Worm (Caenorhabditis elegans): ENCODE results near the gene dop-6.

dop-6 gene

DNA sequence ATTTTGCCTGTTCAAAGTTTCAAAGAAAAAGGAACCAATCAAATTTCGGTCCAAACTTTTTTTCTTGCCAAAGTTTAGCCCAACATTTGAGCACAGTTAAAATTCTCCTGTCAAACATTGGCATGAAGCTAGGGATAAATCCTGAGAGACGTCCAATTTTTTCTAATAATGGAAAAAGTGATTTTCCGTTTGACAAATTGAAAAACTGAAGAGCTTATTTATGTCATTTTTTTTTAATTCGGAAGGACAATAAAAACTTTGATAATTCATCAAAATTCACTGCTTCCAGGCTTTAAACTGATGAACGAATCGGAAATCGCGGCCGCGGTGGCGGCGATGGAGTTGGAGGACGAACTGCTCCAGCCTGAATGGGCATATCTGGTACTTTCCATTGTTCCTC lies at the start of gene dop-6:
dop-6 (plus strand) TSS at position 301 of the 400 bp plus-strand sequence.
- TF ChIP-seq elt-1 (tag; optimal IDR thresholded peaks at IDR 0.05; ENCODE audit: borderline replicate concordance, insufficient read depth) (no peak), unc-120 (tag; optimal IDR thresholded peaks at IDR 0.05; ENCODE audit: poor library complexity, severe bottlenecking) (no peak), blmp-1 (tag; optimal IDR thresholded peaks at IDR 0.05) (no peak), mep-1 (tag; optimal IDR thresholded peaks at IDR 0.05) (no peak), ceh-39 (tag; optimal IDR thresholded peaks at IDR 0.05) (no peak), mls-2 (tag; optimal IDR thresholded peaks at IDR 0.05) (no peak), ces-1 (GFP tag; optimal IDR thresholded peaks at IDR 0.05) (no peak), nhr-237 (tag; optimal IDR thresholded peaks at IDR 0.05) (no peak)

DNA sequence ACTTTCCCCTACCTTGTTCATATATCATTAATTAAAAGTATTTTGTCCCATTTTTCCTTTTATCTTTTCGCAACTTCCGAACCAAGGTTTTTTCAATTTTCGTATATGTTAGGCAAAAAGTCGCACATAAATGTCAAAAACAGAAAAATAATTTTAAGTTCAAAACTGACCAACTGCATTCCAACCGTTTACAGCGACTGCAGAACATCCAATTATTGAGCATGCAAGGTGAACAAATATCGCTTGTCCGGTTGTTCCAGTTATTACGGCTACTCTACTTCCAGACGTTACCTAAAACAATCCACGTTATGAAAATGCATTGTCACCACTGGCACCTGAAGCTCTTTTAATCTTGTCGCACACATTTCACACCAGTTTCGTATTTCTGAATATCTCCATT lies 47.0 kb upstream of the dop-6 start, which contains the start of gene C52B9.10:
C52B9.10 (plus strand) TSS at position 301 of the 400 bp plus-strand sequence.
- no peak for TF ChIP-seq snpc-4 (tag; optimal IDR thresholded peaks at IDR 0.05)
- TF ChIP-seq drap-1 (GFP tag; optimal IDR thresholded peaks at IDR 0.05) = no peak
- no peak for TF ChIP-seq nhr-76 (tag; optimal IDR thresholded peaks at IDR 0.05)
- TF ChIP-seq mls-2 (tag; optimal IDR thresholded peaks at IDR 0.05) = no peak
- no peak for TF ChIP-seq mab-5 (tag; optimal IDR thresholded peaks at IDR 0.05)
- TF ChIP-seq nhr-28 (tag; optimal IDR thresholded peaks at IDR 0.05) = no peak
- no peak for TF ChIP-seq unc-120 (tag; optimal IDR thresholded peaks at IDR 0.05; ENCODE audit: poor library complexity, severe bottlenecking)

DNA sequence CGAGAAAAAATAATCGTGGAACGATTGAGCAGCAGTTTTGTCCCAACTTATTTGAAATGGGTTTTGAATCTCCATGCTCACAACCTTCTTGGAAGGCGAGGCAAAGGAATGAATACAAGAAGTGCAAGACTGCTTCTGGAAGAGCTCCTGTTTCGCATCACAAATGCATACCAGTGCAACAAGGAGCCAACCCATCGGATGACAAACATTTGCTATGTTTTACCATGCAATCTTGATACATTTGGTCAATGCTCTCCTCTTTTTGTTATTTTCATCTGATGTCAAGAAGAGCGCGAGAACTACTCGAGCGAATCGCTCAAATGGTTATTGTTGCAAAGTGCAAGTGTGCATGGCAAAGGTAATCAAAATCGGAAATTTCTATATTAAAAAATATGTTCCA lies 46.5 kb upstream of the dop-6 start, which contains the start of gene mec-18:
mec-18 (minus strand) TSS at position 101 of the 400 bp plus-strand sequence.
- TF ChIP-seq sem-2 (GFP tag; optimal IDR thresholded peaks at IDR 0.05) = no peak
- TF ChIP-seq flh-1 (GFP tag; optimal IDR thresholded peaks at IDR 0.05) = no peak
- TF ChIP-seq snpc-4 (tag; optimal IDR thresholded peaks at IDR 0.05) = no peak
- no peak for TF ChIP-seq blmp-1 (tag; optimal IDR thresholded peaks at IDR 0.05)
- no peak for TF ChIP-seq lin-32 (GFP tag; optimal IDR thresholded peaks at IDR 0.05)
- TF ChIP-seq elt-3 (tag; optimal IDR thresholded peaks at IDR 0.05) = no peak
- no peak for TF ChIP-seq M03D4.4 (tag; optimal IDR thresholded peaks at IDR 0.05)
- TF ChIP-seq nhr-76 (tag; optimal IDR thresholded peaks at IDR 0.05) = no peak
- TF ChIP-seq lsy-2 (tag; optimal IDR thresholded peaks at IDR 0.05) = no peak
- no peak for TF ChIP-seq bed-3 (GFP tag; optimal IDR thresholded peaks at IDR 0.05)
- no peak for TF ChIP-seq ceh-43 (GFP tag; optimal IDR thresholded peaks at IDR 0.05)

DNA sequence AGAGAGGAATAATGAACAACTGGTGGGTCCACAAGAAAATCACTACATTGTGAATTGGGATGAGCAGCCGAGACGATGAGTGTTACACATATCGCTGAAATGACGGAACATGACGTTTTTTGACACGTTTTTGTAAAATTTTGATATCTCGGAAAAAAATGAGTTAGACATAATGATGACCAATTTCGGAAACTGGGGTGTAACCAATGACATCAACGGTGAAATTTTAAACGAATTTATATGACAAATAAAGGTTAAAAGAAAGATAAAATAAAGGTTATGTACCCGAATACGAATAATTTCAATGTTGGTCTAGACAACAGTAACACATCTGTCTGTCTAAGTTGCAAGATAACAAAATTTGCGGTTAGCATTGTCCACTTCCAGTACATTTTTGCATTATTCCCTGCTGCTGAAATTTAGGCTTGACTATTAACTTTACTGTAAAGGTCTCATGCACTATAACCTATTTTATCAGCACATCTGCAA lies 41.3 kb upstream of the dop-6 start, which contains the start of the genes twk-28 and ets-9:
twk-28 (minus strand) TSS at position 51 of the 489 bp plus-strand sequence.
ets-9 (plus strand) TSS at position 410 of the 489 bp plus-strand sequence.
- TF ChIP-seq hlh-1 (tag; optimal IDR thresholded peaks at IDR 0.05) (peak; percentile 88), blmp-1 (tag; optimal IDR thresholded peaks at IDR 0.05) (no peak), unc-120 (tag; optimal IDR thresholded peaks at IDR 0.05; ENCODE audit: poor library complexity, severe bottlenecking) (peak; percentile 47), pha-4 (tag; optimal IDR thresholded peaks at IDR 0.05) (no peak), unc-62 (GFP tag; optimal IDR thresholded peaks at IDR 0.05) (peak; percentile 36)

DNA sequence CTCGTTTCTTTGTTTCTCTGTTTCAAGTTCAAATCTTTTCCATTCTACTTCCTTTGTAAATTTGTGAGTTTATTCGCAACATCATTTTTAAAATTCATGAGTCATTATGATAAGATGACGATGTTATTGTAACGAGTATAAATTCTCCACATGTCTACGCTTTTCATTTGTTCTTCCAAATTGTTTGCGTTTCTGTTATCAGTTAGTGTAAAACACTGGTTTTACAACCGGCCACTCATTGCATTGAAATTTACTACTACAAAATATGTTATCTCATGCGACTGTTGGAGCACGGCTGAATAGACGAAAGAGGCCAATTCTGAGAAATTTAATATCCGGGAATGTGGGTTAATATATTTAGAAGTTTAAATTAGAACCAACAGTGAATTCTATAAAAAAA lies 38.3 kb upstream of the dop-6 start, which contains the start of gene C52B9.19:
C52B9.19 (plus strand) TSS at position 176 of the 400 bp plus-strand sequence.
- no peak for TF ChIP-seq lin-13 (tag; optimal IDR thresholded peaks at IDR 0.05)
- TF ChIP-seq lsy-2 (tag; optimal IDR thresholded peaks at IDR 0.05) = no peak
- TF ChIP-seq snpc-4 (tag; optimal IDR thresholded peaks at IDR 0.05) = no peak
- TF ChIP-seq lin-32 (GFP tag; optimal IDR thresholded peaks at IDR 0.05) = no peak
- no peak for TF ChIP-seq ztf-11 (tag; optimal IDR thresholded peaks at IDR 0.05)
- TF ChIP-seq ceh-43 (GFP tag; optimal IDR thresholded peaks at IDR 0.05) = no peak
- no peak for TF ChIP-seq unc-39 (tag; optimal IDR thresholded peaks at IDR 0.05)
- no peak for TF ChIP-seq unc-120 (tag; optimal IDR thresholded peaks at IDR 0.05; ENCODE audit: poor library complexity, severe bottlenecking)
- no peak for TF ChIP-seq ham-2 (GFP tag; optimal IDR thresholded peaks at IDR 0.05)
- TF ChIP-seq nhr-2 (tag; optimal IDR thresholded peaks at IDR 0.05) = no peak
- TF ChIP-seq tbx-8 (GFP tag; optimal IDR thresholded peaks at IDR 0.05) = no peak
- TF ChIP-seq flh-1 (GFP tag; optimal IDR thresholded peaks at IDR 0.05) = no peak
- TF ChIP-seq M03D4.4 (tag; optimal IDR thresholded peaks at IDR 0.05) = no peak
- no peak for TF ChIP-seq ces-1 (GFP tag; optimal IDR thresholded peaks at IDR 0.05)
- TF ChIP-seq ceh-39 (tag; optimal IDR thresholded peaks at IDR 0.05) = no peak
- TF ChIP-seq pha-4 (tag; optimal IDR thresholded peaks at IDR 0.05) = no peak
- no peak for TF ChIP-seq nhr-76 (tag; optimal IDR thresholded peaks at IDR 0.05)
- no peak for TF ChIP-seq unc-62 (GFP tag; optimal IDR thresholded peaks at IDR 0.05)
- TF ChIP-seq nhr-28 (tag; optimal IDR thresholded peaks at IDR 0.05) = no peak
- TF ChIP-seq mep-1 (tag; optimal IDR thresholded peaks at IDR 0.05) = no peak
